Worm (Caenorhabditis elegans) whole organism, dauer: Measurements from ENCODE around the gene srv-1.

Source experiments
- unc-62 ChIP-seq: sonication (generic microtip); optimal IDR thresholded peaks from 2 replicates; lab custom pipeline; 2017; ENCODE audit warnings: missing biosample characterization, missing genetic modification reagents, missing genetic modification characterization

srv-1 gene

DNA sequence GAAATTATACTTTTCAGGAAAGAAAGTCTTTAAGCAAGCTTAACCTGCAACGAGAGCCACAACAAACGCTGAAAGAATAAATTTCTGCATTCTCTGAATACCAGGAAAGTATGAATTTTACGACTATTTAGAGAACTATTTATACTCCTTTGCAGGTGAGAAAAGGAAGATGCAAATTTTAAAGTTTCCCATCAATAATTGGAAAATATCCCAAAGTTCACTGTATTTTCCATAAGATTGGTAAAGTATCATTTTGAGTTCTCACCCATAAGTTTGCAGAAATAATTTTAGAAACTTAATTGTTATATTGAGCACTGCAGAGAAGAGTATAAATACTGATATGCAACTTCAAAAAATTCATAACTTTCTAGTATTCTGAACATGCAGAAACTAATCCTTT, 9.3 kb downstream of the srv-1 start, which contains the start of gene clec-158:
clec-158 (minus strand) TSS at position 101 of the 400 bp plus-strand sequence.
- no peak for TF ChIP-seq unc-62 (GFP tag; lab: Kevin White, UChicago)

DNA sequence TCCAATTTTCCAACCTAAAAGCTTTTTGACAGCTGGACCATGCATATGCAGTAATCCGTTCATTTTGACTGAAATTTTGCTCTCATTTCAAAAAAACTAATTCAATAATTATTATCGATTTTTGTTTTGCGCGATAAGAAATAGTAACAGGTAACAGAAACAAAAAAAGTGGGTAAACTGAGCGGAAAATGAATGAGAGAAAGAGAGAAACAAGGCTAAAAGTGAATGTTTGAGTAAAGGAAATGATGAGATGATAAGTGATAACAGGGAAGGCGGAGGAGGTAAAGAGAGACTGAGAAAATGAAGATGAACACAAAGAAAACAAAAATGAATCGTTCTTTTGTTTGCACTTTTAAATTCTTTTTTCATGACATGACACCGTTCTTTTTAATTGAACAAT, 13.7 kb downstream of the srv-1 start, which contains the start of gene sma-3:
sma-3 (minus strand) TSS at position 68 of the 400 bp plus-strand sequence.
- TF ChIP-seq unc-62 (GFP tag; lab: Kevin White, UChicago): no peak

DNA sequence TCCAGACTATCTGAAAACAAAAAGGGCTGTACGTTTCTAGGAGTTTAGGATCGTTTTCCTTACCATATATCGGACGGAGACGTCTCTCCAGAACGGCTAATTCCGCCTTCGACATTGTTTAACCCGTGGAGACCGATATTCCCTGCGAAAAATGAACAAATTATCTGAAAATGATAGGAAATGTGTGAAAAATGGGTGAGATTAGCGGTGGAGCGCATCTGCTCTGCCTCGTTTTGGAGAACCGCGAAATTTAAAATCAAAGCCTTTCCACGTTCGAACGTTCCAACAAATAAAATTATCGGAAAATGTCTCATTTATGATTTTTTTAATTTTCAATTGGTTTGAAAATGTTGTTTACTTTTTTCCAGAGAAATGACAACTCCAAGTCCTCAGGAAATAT, 19.1 kb downstream of the srv-1 start, which contains the start of the genes cra-1 and kbp-1:
cra-1 (minus strand) TSS at position 193 of the 400 bp plus-strand sequence.
kbp-1 (plus strand) TSS at position 366 of the 400 bp plus-strand sequence.
- no peak for TF ChIP-seq unc-62 (GFP tag; lab: Kevin White, UChicago)

ce11 chrIII:6869996-6870395, 19.8 kb downstream of the srv-1 start, which contains the start of gene K04C2.8:
Gene K04C2.8, plus strand, starts transcription at chrIII:6870296.
- no peak for TF ChIP-seq unc-62 (GFP tag; lab: Kevin White, UChicago)

DNA sequence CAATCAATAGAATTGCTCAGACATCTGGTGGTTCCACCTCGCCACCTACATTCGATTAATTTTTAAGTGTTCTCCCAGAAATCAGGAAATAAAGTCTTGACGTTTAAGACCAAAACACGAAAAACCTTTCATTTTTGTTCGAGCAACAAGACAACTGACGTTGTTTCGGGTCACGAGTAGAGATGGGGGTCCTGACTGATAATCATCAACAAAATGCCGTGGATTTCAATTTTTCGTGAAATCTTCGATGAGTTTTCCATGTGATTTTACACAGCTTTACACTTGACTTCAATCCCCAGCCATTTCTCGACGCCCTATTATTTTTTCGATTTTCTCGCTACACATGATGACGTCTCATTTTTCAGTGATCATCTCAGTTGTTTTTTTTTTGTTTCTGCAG, 20.9 kb downstream of the srv-1 start:
- no peak for TF ChIP-seq unc-62 (GFP tag; lab: Kevin White, UChicago)

DNA sequence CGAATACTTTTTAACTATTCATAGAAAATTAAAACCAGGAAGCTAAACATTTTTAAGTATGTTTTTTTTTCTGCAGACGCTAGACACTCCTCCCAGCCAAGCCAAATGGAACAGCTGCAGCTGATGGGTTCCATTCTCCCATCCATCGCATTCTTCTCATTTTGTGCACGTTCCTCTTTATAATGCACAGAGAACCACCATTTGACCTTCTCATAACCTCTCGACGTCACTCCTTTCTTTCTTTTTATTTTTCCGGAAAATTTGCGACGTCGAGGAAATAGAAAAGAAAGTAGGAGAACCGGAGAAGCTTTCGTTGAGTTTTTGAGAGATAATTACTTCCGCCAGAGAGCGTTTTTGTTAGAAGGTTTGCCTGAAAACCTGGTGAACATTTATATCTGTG, 21.5 kb downstream of the srv-1 start:
- TF ChIP-seq unc-62 (GFP tag; lab: Kevin White, UChicago): no peak

DNA sequence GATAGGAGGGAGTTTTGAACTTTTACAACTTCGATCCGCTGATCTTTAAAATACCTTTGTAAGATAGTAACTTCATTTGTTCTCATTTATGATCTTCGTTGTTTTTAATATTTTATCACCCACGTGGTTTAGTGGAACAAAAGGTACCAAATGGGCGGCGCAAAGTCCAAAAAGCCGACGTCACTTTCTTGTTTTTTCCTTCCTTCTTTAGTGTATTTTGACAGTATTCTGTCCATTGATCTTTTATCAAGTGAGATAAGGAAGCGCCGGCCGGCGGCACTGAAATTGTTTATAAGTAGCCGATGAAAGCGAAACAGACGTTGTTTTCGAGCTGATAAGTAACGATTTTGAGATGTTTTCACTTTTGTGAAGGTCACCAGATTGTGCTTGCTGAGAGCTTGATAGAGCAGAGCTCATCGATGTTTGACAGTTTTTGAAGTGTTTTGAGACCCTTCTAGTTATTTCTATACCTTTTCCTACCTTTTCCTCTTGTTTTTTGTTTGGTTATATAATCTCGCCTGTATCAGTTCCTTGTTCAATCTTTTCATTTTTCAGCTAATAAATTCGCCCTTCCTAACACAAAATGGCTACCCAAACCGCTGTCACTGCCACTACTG, 22.5 kb downstream of the srv-1 start, which contains the start of gene K04C2.3:
K04C2.3 (plus strand) TSS at position 556 of the 617 bp plus-strand sequence.
- TF ChIP-seq unc-62 (GFP tag; lab: Kevin White, UChicago): no peak

DNA sequence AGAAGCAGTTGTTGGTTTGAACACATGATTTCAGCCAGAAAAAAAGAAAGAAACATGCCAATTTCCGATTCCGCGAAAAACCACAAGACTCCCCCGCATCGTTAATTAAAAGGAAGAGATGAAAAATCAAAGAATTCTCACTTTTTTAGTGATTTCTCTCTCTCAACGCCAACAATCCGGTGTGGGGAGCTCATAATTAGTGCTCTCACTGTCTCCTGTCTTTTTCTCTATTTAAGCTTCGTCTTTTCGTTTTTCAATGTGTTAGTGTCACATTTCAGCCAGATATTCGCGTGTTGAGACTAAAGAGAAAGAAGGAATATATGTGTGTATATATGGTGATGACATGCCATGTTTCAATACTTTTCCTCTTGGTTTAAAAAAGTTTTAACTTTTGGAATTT, 23.5 kb downstream of the srv-1 start:
- TF ChIP-seq unc-62 (GFP tag; lab: Kevin White, UChicago): no peak

- no peak for TF ChIP-seq unc-62 (GFP tag; lab: Kevin White, UChicago)
Observed at ce11 chrIII:6880797-6881196, 30.6 kb downstream of the srv-1 start, which contains the start of gene K04C2.7. Gene K04C2.7, plus strand, starts transcription at chrIII:6881097.

- TF ChIP-seq unc-62 (GFP tag; lab: Kevin White, UChicago): no peak
Observed at ce11 chrIII:6881745-6882144, 31.6 kb downstream of the srv-1 start.

DNA sequence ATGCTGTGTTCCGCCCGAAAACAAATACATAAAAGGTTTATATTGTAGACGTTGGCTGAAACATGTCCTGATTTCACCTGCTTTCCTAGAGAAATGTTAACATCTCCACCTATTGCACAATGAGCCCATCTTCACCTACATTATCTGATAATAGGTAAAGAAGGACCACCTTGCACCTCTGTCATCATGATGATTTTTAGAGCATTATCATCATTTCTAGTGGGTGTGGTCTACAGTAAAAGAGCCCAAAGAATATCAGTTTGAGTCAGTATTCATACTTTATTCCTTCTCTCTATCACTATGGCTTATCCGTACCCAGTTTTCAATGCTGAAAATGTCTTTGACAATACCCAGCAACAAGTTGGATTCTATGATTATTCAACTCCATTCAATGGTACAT, 34.0 kb downstream of the srv-1 start, which contains the start of gene med-2:
med-2 (plus strand) TSS at position 301 of the 400 bp plus-strand sequence.
- TF ChIP-seq unc-62 (GFP tag; lab: Kevin White, UChicago): no peak

ce11 chrIII:6885889-6886288, 35.7 kb downstream of the srv-1 start:
- TF ChIP-seq unc-62 (GFP tag; lab: Kevin White, UChicago): no peak

DNA sequence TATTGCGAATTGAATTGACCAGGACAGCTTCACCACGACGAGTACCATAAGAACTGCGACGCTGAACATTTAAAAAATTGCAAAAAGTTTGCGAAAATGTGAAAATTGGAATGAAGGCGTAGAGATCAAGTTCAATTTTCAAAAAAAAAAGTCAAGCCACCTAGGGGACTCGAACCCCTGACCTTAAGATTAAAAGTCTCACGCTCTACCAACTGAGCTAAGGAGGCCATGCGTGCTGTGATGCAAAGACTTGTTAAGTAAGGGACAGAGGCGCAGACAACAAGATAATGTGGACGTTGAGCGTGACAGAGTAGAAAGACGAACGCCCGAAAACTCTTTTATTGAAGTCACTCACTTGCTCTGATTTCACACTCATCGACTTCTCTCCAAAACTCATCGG, 37.4 kb downstream of the srv-1 start:
- TF ChIP-seq unc-62 (GFP tag; lab: Kevin White, UChicago): no peak

- TF ChIP-seq unc-62 (GFP tag; lab: Kevin White, UChicago): no peak
Observed at ce11 chrIII:6888497-6888896, 38.3 kb downstream of the srv-1 start.

DNA sequence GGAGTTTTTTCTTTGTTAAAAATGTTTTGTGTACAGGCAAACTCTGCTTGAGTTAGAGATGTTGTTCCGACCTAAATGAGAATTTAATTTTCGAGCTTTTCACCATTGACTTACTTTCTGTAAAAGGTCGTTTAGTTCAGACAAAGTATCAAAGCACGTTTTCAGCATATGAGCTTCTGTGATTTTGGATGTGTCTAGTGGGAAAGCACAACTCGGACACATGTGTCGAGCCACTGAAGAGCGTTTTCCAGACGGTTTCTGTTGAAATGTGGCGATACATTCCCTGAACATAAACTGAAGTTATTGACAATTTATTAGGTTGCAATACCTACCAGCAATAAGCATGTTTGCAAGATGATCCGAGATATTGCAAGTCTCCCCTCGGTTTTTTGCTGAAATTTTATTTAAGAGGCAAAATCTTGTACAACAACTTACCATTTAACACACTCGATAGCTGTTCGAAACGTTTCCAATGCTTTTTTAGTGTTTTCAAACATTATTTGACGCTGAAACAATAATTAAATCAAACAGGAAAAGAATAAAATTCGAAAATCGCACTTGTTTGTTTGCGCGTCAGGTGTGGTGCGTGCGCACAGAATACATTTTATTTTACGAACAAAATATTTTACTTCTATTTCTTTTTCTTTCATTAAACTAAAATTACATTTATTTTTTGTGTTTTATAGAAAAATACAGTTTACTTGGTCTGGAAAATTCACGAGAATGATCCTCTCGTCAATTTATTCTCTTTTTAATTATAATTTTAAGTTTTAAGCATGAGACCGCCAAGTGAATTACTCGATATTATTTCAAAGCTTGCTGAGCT, 39.0 kb downstream of the srv-1 start, which contains the start of the genes brd-1 and K04C2.2:
brd-1 (minus strand) TSS at position 506 of the 826 bp plus-strand sequence.
K04C2.2 (plus strand) TSS at position 776 of the 826 bp plus-strand sequence.
- no peak for TF ChIP-seq unc-62 (GFP tag; lab: Kevin White, UChicago)

DNA sequence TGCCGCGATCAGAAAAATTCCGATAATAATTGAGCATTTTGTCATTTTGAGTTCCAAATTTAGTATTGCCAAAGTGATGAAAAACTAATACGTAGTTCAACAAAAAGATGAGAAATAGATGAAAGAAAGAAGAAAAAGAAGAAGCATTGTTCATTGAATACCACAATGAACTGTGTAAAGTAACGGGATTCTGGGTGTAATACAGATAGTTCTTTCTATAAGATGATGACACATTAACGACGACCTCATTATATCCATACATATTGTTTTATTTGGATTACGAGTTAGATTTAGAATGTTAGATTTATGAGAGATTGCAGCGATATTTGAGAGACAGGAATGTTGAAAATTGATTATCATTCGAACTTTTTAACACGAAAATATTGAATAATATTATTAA, 41.4 kb downstream of the srv-1 start, which contains the start of gene K04C2.5:
K04C2.5 (minus strand) TSS at position 101 of the 400 bp plus-strand sequence.
- no peak for TF ChIP-seq unc-62 (GFP tag; lab: Kevin White, UChicago)
